Worm (Caenorhabditis elegans) whole organism, L4 larva: ENCODE data around the gene ins-11.

ENCODE experiments used
- egl-27 ChIP-seq: sonication (generic microtip); optimal IDR thresholded peaks from 3 replicates; lab custom pipeline; 2017; ENCODE audit warnings: missing biosample characterization, missing genetic modification reagents, missing genetic modification characterization
- fkh-10 ChIP-seq: fragments of 150-350 bp; optimal IDR thresholded peaks from 2 replicates; lab custom pipeline; 2014; ENCODE audit warnings: missing biosample characterization, missing genetic modification reagents, missing genetic modification characterization
- hlh-11 ChIP-seq: fragments of 200-800 bp; sonication (Bioruptor generic); optimal IDR thresholded peaks from 2 replicates; lab custom pipeline; 2018; ENCODE audit warnings: mild to moderate bottlenecking, missing genetic modification characterization, missing compliant biosample characterization
- lin-15B ChIP-seq: fragments of 150-350 bp; sonication (generic microtip); optimal IDR thresholded peaks from 3 replicates; lab custom pipeline; 2014; ENCODE audit warnings: missing biosample characterization, missing genetic modification characterization
- lir-3 ChIP-seq: sonication (generic microtip); optimal IDR thresholded peaks from 2 replicates; lab custom pipeline; 2016; ENCODE audit warnings: mild to moderate bottlenecking, missing genetic modification characterization, missing compliant biosample characterization
- nhr-42 ChIP-seq: fragments of 200-800 bp; sonication (Bioruptor generic); IDR thresholded peaks from 2 replicates; pipeline ENCODE4 v1.3.6; 2022; ENCODE audit warnings: missing genetic modification characterization, missing compliant biosample characterization
- nhr-77 ChIP-seq: fragments of 150-350 bp; optimal IDR thresholded peaks from 2 replicates; lab custom pipeline; 2014; ENCODE audit warnings: missing biosample characterization, missing genetic modification characterization
- pqm-1 ChIP-seq: sonication (generic microtip); optimal IDR thresholded peaks from 2 replicates; lab custom pipeline; 2017; ENCODE audit warnings: missing biosample characterization, missing genetic modification characterization
- skn-1 ChIP-seq: fragments of 150-350 bp; optimal IDR thresholded peaks from 2 replicates; lab custom pipeline; 2014; ENCODE audit warnings: missing biosample characterization, missing genetic modification characterization
- unc-130 ChIP-seq: sonication (generic microtip); optimal IDR thresholded peaks from 2 replicates; lab custom pipeline; 2016; ENCODE audit warnings: missing genetic modification reagents, missing genetic modification characterization, missing compliant biosample characterization
- zip-11 ChIP-seq: fragments of 200-800 bp; sonication (Bioruptor generic); IDR thresholded peaks from 2 replicates; pipeline ENCODE4 v1.3.6; 2022; ENCODE audit warnings: missing genetic modification characterization, missing compliant biosample characterization
- ztf-11 ChIP-seq: fragments of 150-350 bp; optimal IDR thresholded peaks from 2 replicates; lab custom pipeline; 2014; ENCODE audit warnings: missing biosample characterization, missing genetic modification characterization

- TF ChIP-seq unc-130 (GFP tag; lab: Kevin White, UChicago) (no peak), lin-15B (no peak), fkh-10 (GFP tag; lab: Kevin White, UChicago) (no peak), zip-11 (no peak), lir-3 (tag; lab: Kevin White, UChicago) (no peak), egl-27 (tag; lab: Kevin White, UChicago) (no peak), ztf-11 (no peak), nhr-77 (tag; lab: Kevin White, UChicago) (no peak), nhr-42 (GFP tag; lab: Robert Waterston, UW) (no peak), skn-1 (no peak), hlh-11 (tag; lab: Kevin White, UChicago) (no peak), pqm-1 (no peak)
Observed at ce11 chrII:5517643-5518042, 38.9 kb upstream of the ins-11 start, which contains the start of gene ZK177.9.
